Worm (Caenorhabditis elegans) whole organism, L3 larva: Measurements from ENCODE around the gene npr-12.

Source experiments
- ama-1 ChIP-seq: fragments of 150-350 bp; optimal IDR thresholded peaks from 2 replicates; lab custom pipeline; 2018
- lsy-12 ChIP-seq: sonication (generic microtip); optimal IDR thresholded peaks from 2 replicates; lab custom pipeline; 2016; ENCODE audit warnings: mild to moderate bottlenecking, missing genetic modification characterization, missing compliant biosample characterization
- pha-4 ChIP-seq: fragments of 150-350 bp; optimal IDR thresholded peaks from 2 replicates; lab custom pipeline; 2014; ENCODE audit warnings: missing biosample characterization, missing genetic modification reagents, missing genetic modification characterization
- ztf-11 ChIP-seq: fragments of 150-350 bp; optimal IDR thresholded peaks from 2 replicates; lab custom pipeline; 2014; ENCODE audit warnings: missing biosample characterization, missing genetic modification characterization

- TF ChIP-seq ztf-11 (tag; lab: Kevin White, UChicago) (no peak), ama-1 (lab: Kevin White, UChicago) (no peak), lsy-12 (tag; lab: Kevin White, UChicago) (no peak), pha-4 (no peak)
Observed at ce11 chrIV:6941101-6941500, 3.7 kb upstream of the npr-12 start.
